Fruit fly (Drosophila melanogaster): ENCODE results near the gene fy.

Gene fy

dm6 chr2L:8438052-8438451 lies 35.0 kb upstream of the fy start, which contains the start of gene mus201 (continued):
- TF ChIP-seq CG9817 (tag; optimal IDR thresholded peaks at IDR 0.05), result no peak
- no peak for TF ChIP-seq CG6813 (GFP tag; optimal IDR thresholded peaks at IDR 0.05)
- TF ChIP-seq CG9437 (GFP tag; optimal IDR thresholded peaks at IDR 0.05), result no peak
- TF ChIP-seq psq (GFP tag; optimal IDR thresholded peaks at IDR 0.05), result no peak
- TF ChIP-seq CG3065 (GFP tag; optimal IDR thresholded peaks at IDR 0.05), result no peak
- TF ChIP-seq H2.0 (GFP tag; IDR thresholded peaks at IDR 0.05), result no peak
- no peak for TF ChIP-seq Atf-2 (GFP tag; optimal IDR thresholded peaks at IDR 0.05)
- no peak for TF ChIP-seq Hr78 (GFP tag; optimal IDR thresholded peaks at IDR 0.05)
- TF ChIP-seq pnt (GFP tag; optimal IDR thresholded peaks at IDR 0.05), result no peak
- no peak for TF ChIP-seq lab (GFP tag; optimal IDR thresholded peaks at IDR 0.05)
- TF ChIP-seq gsb-n (tag; optimal IDR thresholded peaks at IDR 0.05), result no peak
- no peak for TF ChIP-seq CG3838 (GFP tag; optimal IDR thresholded peaks at IDR 0.05)
- no peak for TF ChIP-seq CG18011 (GFP tag; optimal IDR thresholded peaks at IDR 0.05)
- no peak for TF ChIP-seq CG6683 (GFP tag; optimal IDR thresholded peaks at IDR 0.05)
- TF ChIP-seq Drgx (GFP tag; IDR thresholded peaks at IDR 0.05), result no peak
- TF ChIP-seq crp (GFP tag; optimal IDR thresholded peaks at IDR 0.05), result peak in 1 of 2 experiments; percentile 80
- no peak for TF ChIP-seq dmrt11E (tag; optimal IDR thresholded peaks at IDR 0.05)
- TF ChIP-seq ap (GFP tag; IDR thresholded peaks at IDR 0.05), result no peak
- TF ChIP-seq CG10431 (GFP tag; optimal IDR thresholded peaks at IDR 0.05), result peak; percentile 68
- TF ChIP-seq stwl (tag; optimal IDR thresholded peaks at IDR 0.05), result peak; percentile 19
- no peak for TF ChIP-seq dpn (GFP tag; optimal IDR thresholded peaks at IDR 0.05)
- no peak for TF ChIP-seq dysf (GFP tag; IDR thresholded peaks at IDR 0.05)
- TF ChIP-seq HLHmδ (GFP tag; optimal IDR thresholded peaks at IDR 0.05), result no peak
- TF ChIP-seq CG31388 (GFP tag; optimal IDR thresholded peaks at IDR 0.05), result no peak
- TF ChIP-seq CG1602 (GFP tag; optimal IDR thresholded peaks at IDR 0.05), result no peak
- TF ChIP-seq fd64A (GFP tag; optimal IDR thresholded peaks at IDR 0.05), result no peak
- peak; percentile 41 for TF ChIP-seq Dp (GFP tag; optimal IDR thresholded peaks at IDR 0.05)
- TF ChIP-seq corto (GFP tag; optimal IDR thresholded peaks at IDR 0.05), result no peak
- no peak for TF ChIP-seq bigmax (GFP tag; optimal IDR thresholded peaks at IDR 0.05)
- TF ChIP-seq CG9215 (GFP tag; IDR thresholded peaks at IDR 0.05), result no peak
- TF ChIP-seq mirr (GFP tag; optimal IDR thresholded peaks at IDR 0.05), result no peak
- peak; percentile 13 for TF ChIP-seq CG17186 (GFP tag; optimal IDR thresholded peaks at IDR 0.05)
- no peak for TF ChIP-seq Max (GFP tag; optimal IDR thresholded peaks at IDR 0.05)
- no peak for TF ChIP-seq schlank (tag; optimal IDR thresholded peaks at IDR 0.05)

DNA sequence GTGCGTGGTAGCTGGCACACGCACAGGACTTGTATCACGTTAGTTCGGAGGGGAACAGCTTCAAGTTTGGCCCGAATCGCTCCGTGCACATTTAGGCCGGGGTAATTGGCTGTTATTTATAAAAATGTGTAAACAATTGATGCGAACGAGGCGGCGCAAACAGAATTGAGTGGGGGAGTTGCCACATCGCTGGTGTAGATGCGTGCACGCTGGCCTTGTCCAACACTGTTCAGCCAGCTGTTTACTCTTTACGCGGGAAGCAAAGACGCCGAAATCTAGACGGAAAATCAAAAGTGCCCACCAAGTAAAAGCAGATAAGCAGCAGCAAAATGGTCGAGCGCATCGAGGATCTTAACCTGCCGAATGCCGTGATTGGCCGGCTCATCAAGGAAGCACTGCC lies 34.1 kb upstream of the fy start, which contains the start of the genes D12 and Chrac-14:
Gene D12, minus strand, starts transcription at position 190 of the 400 bp plus-strand sequence.
Gene Chrac-14, plus strand, starts transcription at position 230 of the 400 bp plus-strand sequence.
- peak; percentile 11 for TF ChIP-seq luna (GFP tag; optimal IDR thresholded peaks at IDR 0.05)
- TF ChIP-seq fd64A (GFP tag; optimal IDR thresholded peaks at IDR 0.05), result no peak
- no peak for TF ChIP-seq gsb (GFP tag; IDR thresholded peaks at IDR 0.05)
- peak; percentile 69; the same call in 1 of the 2 replicates for TF ChIP-seq sob (GFP tag; IDR thresholded peaks at IDR 0.05)
- no peak for TF ChIP-seq CHES-1-like (GFP tag; optimal IDR thresholded peaks at IDR 0.05)
- TF ChIP-seq Mes4 (GFP tag; optimal IDR thresholded peaks at IDR 0.05), result no peak
- no peak for TF ChIP-seq CG13624 (GFP tag; optimal IDR thresholded peaks at IDR 0.05)
- 0 out of 3 replicates have a peak, but pooled peaks have one; percentile 15 for TF ChIP-seq dysf (GFP tag; IDR thresholded peaks at IDR 0.05)
- TF ChIP-seq row (GFP tag; IDR thresholded peaks at IDR 0.05), result peak; percentile 29; the same call in 1 of the 3 replicates
- TF ChIP-seq CG34422 (GFP tag; IDR thresholded peaks at IDR 0.05), result peak; percentile 39; the same call in 1 of the 3 replicates
- no peak; the same call in 1 of the 2 replicates for TF ChIP-seq CG32532 (GFP tag; IDR thresholded peaks at IDR 0.05)
- TF ChIP-seq ac (GFP tag; optimal IDR thresholded peaks at IDR 0.05), result no peak
- peak; percentile 73 for TF ChIP-seq E2f2 (GFP tag; IDR thresholded peaks at IDR 0.05)
- no peak for TF ChIP-seq nau (GFP tag; optimal IDR thresholded peaks at IDR 0.05)
- TF ChIP-seq NC2α (GFP tag; optimal IDR thresholded peaks at IDR 0.05), result no peak
- TF ChIP-seq lilli (GFP tag; optimal IDR thresholded peaks at IDR 0.05), result peak; percentile 13
- no peak for TF ChIP-seq Dek (tag; optimal IDR thresholded peaks at IDR 0.05)
- TF ChIP-seq Bgb (GFP tag; IDR thresholded peaks at IDR 0.05; ENCODE audit: partially characterized antibody), result peak; percentile 9; the same call in 1 of the 2 replicates
- peak; percentile 18 for TF ChIP-seq fu2 (GFP tag; optimal IDR thresholded peaks at IDR 0.05)
- no peak; the same call in 2 of the 3 replicates for TF ChIP-seq Dbx (GFP tag; IDR thresholded peaks at IDR 0.05)
